Fruit fly (Drosophila melanogaster) S2 (cell line): ENCODE results near the gene CG43249.

Experiments
- CG8478 ChIP-seq: fragments of >200 bp; optimal IDR thresholded peaks from 2 replicates; lab custom pipeline; 2018
- CTCF ChIP-seq, 2 experiments: fragments of >200 bp; optimal IDR thresholded peaks; 2 replicates each; lab custom pipeline; 2018

DNA sequence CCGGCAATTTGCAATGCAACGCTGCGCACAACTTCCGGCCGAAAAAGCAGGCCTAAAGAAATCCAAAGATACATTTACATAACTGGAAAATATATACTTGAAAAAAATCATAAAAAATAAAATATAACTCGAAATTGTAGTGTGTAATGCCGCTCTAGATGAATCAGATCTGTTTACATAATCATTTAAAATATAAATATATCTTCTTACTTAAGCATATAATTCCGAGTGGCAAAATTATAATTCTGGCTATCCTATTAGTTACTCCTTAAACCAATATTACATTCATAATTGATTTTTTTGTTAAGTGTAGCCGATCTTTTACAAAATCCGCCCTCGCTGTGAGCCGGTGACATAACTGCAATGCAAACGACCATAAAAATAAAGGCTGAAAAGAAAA lies 35.4 kb downstream of the CG43249 start:
- TF ChIP-seq CG8478 (lab: Kevin White, UChicago) (no peak), CTCF (optimal IDR thresholded peaks at IDR 0.05; lab: Kevin White, UChicago) (no peak)
